Fruit fly (Drosophila melanogaster) whole organism, pupa: ENCODE measurements around the gene faf.

Source experiments
- CG10348 ChIP-seq: fragments of 200-800 bp; sonication (Bioruptor generic); IDR thresholded peaks from 2 replicates; pipeline ENCODE4 v1.3.6; 2022; ENCODE audit warnings: missing biosample characterization, missing genetic modification characterization
- CG12605 ChIP-seq: fragments of 200-800 bp; sonication (Bioruptor generic); IDR thresholded peaks from 2 replicates; pipeline ENCODE4 v1.3.6; 2022; ENCODE audit warnings: missing biosample characterization, missing genetic modification characterization
- CG13204 ChIP-seq: fragments of 200-800 bp; sonication (Bioruptor generic); optimal IDR thresholded peaks from 2 replicates; lab custom pipeline; 2018; ENCODE audit warnings: missing biosample characterization, mild to moderate bottlenecking, missing genetic modification characterization, moderate library complexity
- CG14655 ChIP-seq: fragments of 200-800 bp; sonication (Bioruptor generic); optimal IDR thresholded peaks from 3 replicates; lab custom pipeline; 2017; ENCODE audit warnings: mild to moderate bottlenecking, missing biosample characterization, missing genetic modification reagents, missing genetic modification characterization
- CG15710 ChIP-seq: fragments of 200-800 bp; sonication (Bioruptor generic); optimal IDR thresholded peaks from 2 replicates; lab custom pipeline; 2018; ENCODE audit warnings: missing biosample characterization, mild to moderate bottlenecking, missing genetic modification characterization, moderate library complexity
- CG17806 ChIP-seq: fragments of 200-800 bp; sonication (Bioruptor generic); optimal IDR thresholded peaks from 2 replicates; lab custom pipeline; 2018; ENCODE audit warnings: missing biosample characterization, mild to moderate bottlenecking, missing genetic modification characterization, moderate library complexity
- CG32121 ChIP-seq: fragments of 200-800 bp; sonication (Bioruptor generic); IDR thresholded peaks from 2 replicates; pipeline ENCODE4 v1.3.6; 2022; ENCODE audit warnings: missing biosample characterization, missing genetic modification characterization
- CG34367 ChIP-seq: fragments of 200-800 bp; sonication (Bioruptor generic); optimal IDR thresholded peaks from 2 replicates; lab custom pipeline; 2018; ENCODE audit warnings: missing biosample characterization, mild to moderate bottlenecking, missing genetic modification characterization
- CG4496 ChIP-seq: fragments of 200-800 bp; sonication (Bioruptor generic); IDR thresholded peaks from 3 replicates; pipeline ENCODE4 v1.3.6; 2022; ENCODE audit warnings: missing biosample characterization, missing genetic modification characterization
- CG8159 ChIP-seq: fragments of 200-800 bp; sonication (Bioruptor generic); optimal IDR thresholded peaks from 3 replicates; lab custom pipeline; 2018; ENCODE audit warnings: missing biosample characterization, mild to moderate bottlenecking, missing genetic modification characterization, moderate library complexity
- CG8301 ChIP-seq: fragments of 200-800 bp; sonication (Bioruptor generic); optimal IDR thresholded peaks from 2 replicates; lab custom pipeline; 2018; ENCODE audit warnings: missing biosample characterization, mild to moderate bottlenecking, missing genetic modification characterization
- CG9948 ChIP-seq: fragments of 200-800 bp; sonication (Bioruptor generic); optimal IDR thresholded peaks from 2 replicates; lab custom pipeline; 2018; ENCODE audit warnings: missing biosample characterization, mild to moderate bottlenecking, missing genetic modification characterization, moderate library complexity
- D1 ChIP-seq: fragments of 200-800 bp; sonication (Bioruptor generic); optimal IDR thresholded peaks from 2 replicates; lab custom pipeline; 2018; ENCODE audit warnings: missing biosample characterization, mild to moderate bottlenecking, missing genetic modification characterization, moderate library complexity
- EcR ChIP-seq: fragments of 200-800 bp; sonication (Bioruptor generic); optimal IDR thresholded peaks from 3 replicates; lab custom pipeline; 2019; ENCODE audit warnings: missing biosample characterization, missing genetic modification characterization, mild to moderate bottlenecking, moderate library complexity, missing genetic modification reagents
- Ets98B ChIP-seq: fragments of 200-800 bp; sonication (Bioruptor generic); IDR thresholded peaks from 2 replicates; pipeline ENCODE4 v1.3.6; 2022; ENCODE audit warnings: missing biosample characterization, missing genetic modification characterization
- Pif1A ChIP-seq: fragments of 200-800 bp; sonication (Bioruptor generic); optimal IDR thresholded peaks from 3 replicates; lab custom pipeline; 2016; ENCODE audit warnings: missing biosample characterization, missing genetic modification characterization
- Pif1B ChIP-seq: fragments of 200-800 bp; sonication (Bioruptor generic); optimal IDR thresholded peaks from 3 replicates; lab custom pipeline; 2016; ENCODE audit warnings: missing biosample characterization, missing genetic modification characterization
- Snoo ChIP-seq: fragments of 200-800 bp; sonication (Bioruptor generic); optimal IDR thresholded peaks from 3 replicates; lab custom pipeline; 2017; ENCODE audit warnings: missing biosample characterization, mild to moderate bottlenecking, missing genetic modification characterization, inconsistent platforms
- fd96Ca ChIP-seq: fragments of 200-800 bp; sonication (Bioruptor generic); IDR thresholded peaks from 3 replicates; pipeline ENCODE4 v1.3.6; 2022; ENCODE audit warnings: missing biosample characterization, missing genetic modification characterization
- gl ChIP-seq: fragments of 200-800 bp; sonication (Bioruptor generic); optimal IDR thresholded peaks from 2 replicates; lab custom pipeline; 2018; ENCODE audit warnings: missing biosample characterization, mild to moderate bottlenecking, missing genetic modification characterization
- rn ChIP-seq: fragments of 200-800 bp; sonication (Bioruptor generic); IDR thresholded peaks from 2 replicates; pipeline ENCODE4 v1.3.6; 2022; ENCODE audit warnings: missing biosample characterization, missing genetic modification characterization

faf gene

dm6 chr3R:31822462-31822861, 45.6 kb downstream of the faf start:
- no peak for TF ChIP-seq CG34367
- no peak for TF ChIP-seq CG9948 (tag; lab: Kevin White, UChicago)
- no peak for TF ChIP-seq CG8301
- no peak for TF ChIP-seq CG12605
- no peak for TF ChIP-seq CG14655 (GFP tag; lab: Kevin White, UChicago)
- no peak for TF ChIP-seq rn (GFP tag; lab: Robert Waterston, UW)
- TF ChIP-seq CG13204 (GFP tag; lab: Kevin White, UChicago) = no peak
- TF ChIP-seq CG32121 = no peak
- no peak for TF ChIP-seq gl (tag; lab: Kevin White, UChicago)
- no peak for TF ChIP-seq CG15710
- no peak for TF ChIP-seq EcR (GFP tag; lab: Kevin White, UChicago)
- TF ChIP-seq Pif1B (GFP tag; lab: Kevin White, UChicago) = no peak
- no peak for TF ChIP-seq CG8159 (tag; lab: Kevin White, UChicago)

dm6 chr3R:31824200-31824599, 47.4 kb downstream of the faf start:
- TF ChIP-seq gl (tag; lab: Kevin White, UChicago) (no peak), CG17806 (tag; lab: Kevin White, UChicago) (no peak), D1 (no peak), CG10348 (GFP tag; lab: Robert Waterston, UW) (no peak), CG12605 (no peak), CG4496 (GFP tag; lab: Robert Waterston, UW) (no peak), Snoo (tag; lab: Kevin White, UChicago) (no peak)

dm6 chr3R:31825571-31826068, 48.8 kb downstream of the faf start:
- TF ChIP-seq gl (tag; lab: Kevin White, UChicago) (no peak), CG15710 (no peak), CG13204 (GFP tag; lab: Kevin White, UChicago) (no peak), CG10348 (GFP tag; lab: Robert Waterston, UW) (no peak), CG8301 (no peak), Ets98B (no peak), CG9948 (tag; lab: Kevin White, UChicago) (no peak), Pif1B (GFP tag; lab: Kevin White, UChicago) (no peak), Pif1A (GFP tag; lab: Kevin White, UChicago) (no peak), EcR (GFP tag; lab: Kevin White, UChicago) (no peak), CG8159 (tag; lab: Kevin White, UChicago) (no peak), CG14655 (GFP tag; lab: Kevin White, UChicago) (no peak), Snoo (tag; lab: Kevin White, UChicago) (no peak), rn (GFP tag; lab: Robert Waterston, UW) (no peak), fd96Ca (GFP tag; lab: Robert Waterston, UW) (no peak), D1 (no peak), CG34367 (no peak), CG17806 (tag; lab: Kevin White, UChicago) (no peak)
- TF ChIP-seq, all 21 proteins: peak for 0

dm6 chr3R:31826422-31826821, 49.6 kb downstream of the faf start:
- TF ChIP-seq CG32121 (no peak), Pif1B (GFP tag; lab: Kevin White, UChicago) (no peak), CG17806 (tag; lab: Kevin White, UChicago) (no peak), CG14655 (GFP tag; lab: Kevin White, UChicago) (no peak), CG8301 (no peak), Ets98B (no peak), CG9948 (tag; lab: Kevin White, UChicago) (no peak), CG12605 (no peak), CG8159 (tag; lab: Kevin White, UChicago) (no peak)
